Fruit fly (Drosophila melanogaster): ENCODE data around the gene Bulli.

Bulli gene

DNA sequence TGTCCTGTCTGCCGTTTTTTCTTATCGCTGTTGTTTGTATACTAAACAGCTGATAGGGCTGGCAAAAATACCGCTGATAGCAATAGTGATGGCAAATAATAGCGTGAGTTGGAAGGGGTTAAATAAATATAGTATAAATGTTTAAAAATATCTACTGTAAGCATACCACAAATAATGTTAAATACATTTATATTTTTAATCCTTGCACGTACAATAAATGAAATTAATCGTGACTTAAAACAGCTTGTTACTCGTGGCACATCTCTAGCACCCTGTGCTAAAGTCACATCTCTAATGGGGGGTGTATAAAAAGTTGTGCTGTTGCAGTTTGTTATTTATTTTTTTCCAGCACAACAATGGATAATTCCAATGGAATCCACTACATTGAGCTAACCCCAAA lies at the start of gene Bulli, which contains the start of gene CG10147 (continued):
- TF ChIP-seq sc (optimal IDR thresholded peaks at IDR 0.05) (no peak), sc (GFP tag; optimal IDR thresholded peaks at IDR 0.05) (peak; percentile 94), shn (GFP tag; optimal IDR thresholded peaks at IDR 0.05) (peak; percentile 83), ERR (GFP tag; optimal IDR thresholded peaks at IDR 0.05) (peak; percentile 85), D (optimal IDR thresholded peaks at IDR 0.05) (no peak), D (GFP tag; optimal IDR thresholded peaks at IDR 0.05) (peak; percentile 95), CG8924 (tag; optimal IDR thresholded peaks at IDR 0.05) (peak; percentile 97), dmrt99B (tag; optimal IDR thresholded peaks at IDR 0.05) (peak; percentile 94), yki (optimal IDR thresholded peaks at IDR 0.05) (no peak), tup (GFP tag; optimal IDR thresholded peaks at IDR 0.05) (peak; percentile 96), sqz (GFP tag; optimal IDR thresholded peaks at IDR 0.05) (peak; percentile 92), Nf-YB (GFP tag; optimal IDR thresholded peaks at IDR 0.05) (peak; percentile 84), CG2129 (GFP tag; IDR thresholded peaks at IDR 0.05; ENCODE audit: partially characterized antibody) (peak; percentile 98), sd (tag; optimal IDR thresholded peaks at IDR 0.05) (peak; percentile 91), Hr51 (GFP tag; optimal IDR thresholded peaks at IDR 0.05) (peak; percentile 96), Tbp (GFP tag; optimal IDR thresholded peaks at IDR 0.05) (no peak), Chrac-16 (GFP tag; optimal IDR thresholded peaks at IDR 0.05) (peak; percentile 99), D19A (tag; optimal IDR thresholded peaks at IDR 0.05) (peak; percentile 91), CG34376 (GFP tag; optimal IDR thresholded peaks at IDR 0.05) (peak; percentile 93), CG3726 (GFP tag; IDR thresholded peaks at IDR 0.05) (peak; percentile 93), CG1832 (GFP tag; optimal IDR thresholded peaks at IDR 0.05) (no peak), Oaz (GFP tag; IDR thresholded peaks at IDR 0.05) (peak; percentile 94), sug (tag; optimal IDR thresholded peaks at IDR 0.05) (peak; percentile 97), Bteb2 (GFP tag; optimal IDR thresholded peaks at IDR 0.05) (peak; percentile 95), Hey (tag; optimal IDR thresholded peaks at IDR 0.05) (peak; percentile 80), CG7928 (GFP tag; optimal IDR thresholded peaks at IDR 0.05) (peak; percentile 98), az2 (GFP tag; optimal IDR thresholded peaks at IDR 0.05) (peak; percentile 98), Mad (GFP tag; optimal IDR thresholded peaks at IDR 0.05) (peak; percentile 97), CG3838 (GFP tag; optimal IDR thresholded peaks at IDR 0.05) (peak; percentile 92), Rfx (GFP tag; IDR thresholded peaks at IDR 0.05) (peak; percentile 99), tin (GFP tag; optimal IDR thresholded peaks at IDR 0.05) (peak; percentile 99), CG3281 (GFP tag; optimal IDR thresholded peaks at IDR 0.05) (peak; percentile 95), HLH3B (GFP tag; IDR thresholded peaks at IDR 0.05) (peak; percentile 98), CG13296 (GFP tag; optimal IDR thresholded peaks at IDR 0.05) (peak; percentile 90), Atf3 (GFP tag; optimal IDR thresholded peaks at IDR 0.05) (peak; percentile 93), kay (GFP tag; optimal IDR thresholded peaks at IDR 0.05) (peak; percentile 95), Hsf (GFP tag; optimal IDR thresholded peaks at IDR 0.05) (peak; percentile 98), nmo (GFP tag; optimal IDR thresholded peaks at IDR 0.05) (peak; percentile 99), CG13894 (tag; optimal IDR thresholded peaks at IDR 0.05) (peak; percentile 94), zfh2 (GFP tag; optimal IDR thresholded peaks at IDR 0.05) (peak; percentile 94), CG9215 (GFP tag; IDR thresholded peaks at IDR 0.05) (peak; percentile 98), B-H2 (GFP tag; optimal IDR thresholded peaks at IDR 0.05) (peak; percentile 98), seq (GFP tag; IDR thresholded peaks at IDR 0.05) (peak; percentile 95), CG17802 (tag; optimal IDR thresholded peaks at IDR 0.05) (peak; percentile 88), ttk (GFP tag; IDR thresholded peaks at IDR 0.05) (peak; percentile 98), HmgD (GFP tag; optimal IDR thresholded peaks at IDR 0.05) (peak; percentile 78), CG9876 (GFP tag; optimal IDR thresholded peaks at IDR 0.05) (peak; percentile 88), pum (GFP tag; optimal IDR thresholded peaks at IDR 0.05) (peak; percentile 92), CG9609 (GFP tag; optimal IDR thresholded peaks at IDR 0.05) (peak; percentile 94), CG17361 (GFP tag; IDR thresholded peaks at IDR 0.05) (peak; percentile 99), Mes4 (GFP tag; optimal IDR thresholded peaks at IDR 0.05) (peak; percentile 82), CG15479 (GFP tag; optimal IDR thresholded peaks at IDR 0.05) (peak; percentile 37), aop (GFP tag; IDR thresholded peaks at IDR 0.05) (peak; percentile 93)

All from whole organism, embryonic.